Fruit fly (Drosophila melanogaster) whole organism, wandering third instar larva: ENCODE data around the gene wrd.

Experiments used
- CrebA ChIP-seq: fragments of 200-800 bp; sonication (Bioruptor generic); optimal IDR thresholded peaks from 2 replicates; lab custom pipeline; 2016; ENCODE audit warnings: missing biosample characterization, mild to moderate bottlenecking, missing genetic modification characterization, borderline replicate concordance
- GATAd ChIP-seq: sonication (Bioruptor generic); optimal IDR thresholded peaks from 2 replicates; lab custom pipeline; 2016; ENCODE audit warnings: missing biosample characterization, missing genetic modification characterization
- fru ChIP-seq: fragments of 200-800 bp; sonication (Bioruptor generic); optimal IDR thresholded peaks from 3 replicates; lab custom pipeline; 2016; ENCODE audit warnings: missing biosample characterization, mild to moderate bottlenecking, missing genetic modification characterization
- rgr ChIP-seq: fragments of 200-800 bp; sonication (Bioruptor generic); optimal IDR thresholded peaks from 3 replicates; lab custom pipeline; 2016; ENCODE audit warnings: missing biosample characterization, mild to moderate bottlenecking, missing genetic modification characterization
- woc ChIP-seq: sonication (Bioruptor generic); optimal IDR thresholded peaks from 2 replicates; lab custom pipeline; 2016; ENCODE audit warnings: missing biosample characterization, mild to moderate bottlenecking, missing genetic modification characterization

DNA sequence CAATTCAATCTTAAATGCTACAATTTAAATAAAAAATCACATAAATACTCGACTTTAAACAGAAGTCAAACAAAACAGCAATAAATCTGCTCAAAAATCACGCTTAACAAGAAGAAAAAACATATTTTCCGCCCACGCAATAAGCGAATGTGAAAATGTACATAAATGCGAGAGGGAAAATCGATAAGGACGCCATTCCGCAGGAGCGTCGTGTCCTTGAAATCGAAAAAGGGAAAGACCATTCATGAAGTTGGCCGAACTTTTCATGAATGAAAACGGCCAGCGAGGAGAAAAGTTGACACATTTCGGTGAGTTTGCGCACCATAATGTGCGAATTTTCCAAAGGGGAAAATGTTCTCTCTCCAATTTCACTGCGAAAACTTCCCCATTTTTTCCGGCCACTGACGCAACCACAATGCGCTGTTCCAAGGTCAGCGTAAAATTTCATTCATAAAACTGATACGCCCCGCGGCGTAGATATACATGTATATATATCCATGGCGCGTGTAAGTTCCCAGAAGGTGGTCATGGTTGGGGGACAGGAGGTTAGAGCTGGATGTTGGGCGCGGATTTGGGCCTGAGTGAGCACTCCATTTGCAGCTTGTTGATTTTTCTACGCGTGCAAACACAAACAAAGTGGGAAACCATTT is 7.3 kb upstream of the wrd start:
- TF ChIP-seq woc (GFP tag; lab: Kevin White, UChicago) (no peak), rgr (no peak), CrebA (no peak), fru (no peak), GATAd (GFP tag; lab: Kevin White, UChicago) (no peak)
